4 worm cellular contexts compared by ENCODE assay signal in the genomic region with DNA sequence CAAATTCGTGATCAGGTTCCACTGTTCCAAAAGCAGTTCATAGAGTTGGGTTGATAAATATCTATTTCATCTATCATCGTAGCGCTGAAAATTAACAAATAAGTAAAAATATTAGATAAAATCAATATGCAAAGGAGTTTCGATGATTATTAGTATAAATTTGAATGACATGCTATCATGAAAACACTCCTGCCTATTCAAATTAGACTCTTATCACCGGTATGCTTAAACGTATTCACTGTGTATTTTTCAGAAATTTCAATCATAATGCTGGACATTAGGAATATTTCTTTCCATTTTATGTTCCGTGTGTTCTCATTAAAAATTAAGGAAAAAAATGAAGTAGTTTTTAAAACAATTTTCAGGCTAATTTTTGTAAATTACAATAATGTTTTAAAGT.
TF ChIP-seq lines count a peak whose summit lies in the region.

Gene C44H9.6, minus strand, starts transcription at position 101 of the 400 bp plus-strand sequence.

TF ChIP-seq in whole organism, L2 larva, 48 proteins besides CTCF, POLR2A, EP300 and RAD21:
- TF ChIP-seq nhr-11 (tag; optimal IDR thresholded peaks at IDR 0.05; lab: Kevin White, UChicago) (no peak), C34F6.9 (tag; optimal IDR thresholded peaks at IDR 0.05; lab: Kevin White, UChicago) (no peak), gmeb-1 (tag; optimal IDR thresholded peaks at IDR 0.05; lab: Kevin White, UChicago) (no peak), fos-1 (tag; optimal IDR thresholded peaks at IDR 0.05; lab: Kevin White, UChicago) (peak; percentile 16), ztf-1 (GFP tag; conservative IDR thresholded peaks at IDR 0.05; lab: Robert Waterston, UW) (no peak), blmp-1 (tag; optimal IDR thresholded peaks at IDR 0.05; lab: Kevin White, UChicago; ENCODE audit: insufficient read depth) (no peak), sma-9 (GFP tag; optimal IDR thresholded peaks at IDR 0.05; lab: Kevin White, UChicago) (no peak), sma-9 (tag; optimal IDR thresholded peaks at IDR 0.05; lab: Kevin White, UChicago) (no peak), lsy-2 (tag; optimal IDR thresholded peaks at IDR 0.05; lab: Kevin White, UChicago) (no peak)

TF ChIP-seq in whole organism, L3 larva, 47 proteins besides CTCF, POLR2A, EP300 and RAD21:
- TF ChIP-seq nhr-25 (tag; optimal IDR thresholded peaks at IDR 0.05; lab: Kevin White, UChicago) (no peak), elt-2 (tag; optimal IDR thresholded peaks at IDR 0.05; lab: Kevin White, UChicago) (peak; percentile 35), lsy-12 (tag; optimal IDR thresholded peaks at IDR 0.05; lab: Kevin White, UChicago) (no peak)

TF ChIP-seq in whole organism, L4 larva, 104 proteins besides CTCF, POLR2A, EP300 and RAD21:
- TF ChIP-seq lsy-2 (tag; optimal IDR thresholded peaks at IDR 0.05; lab: Kevin White, UChicago), result no peak
- TF ChIP-seq dve-1 (tag; optimal IDR thresholded peaks at IDR 0.05; lab: Kevin White, UChicago; ENCODE audit: insufficient read depth), result peak; percentile 14
- no peak for TF ChIP-seq zag-1 (tag; optimal IDR thresholded peaks at IDR 0.05; lab: Kevin White, UChicago)
- TF ChIP-seq lim-7 (GFP tag; IDR thresholded peaks at IDR 0.05; lab: Robert Waterston, UW), result no peak
- TF ChIP-seq zfp-3 (GFP tag; conservative IDR thresholded peaks at IDR 0.05; lab: Robert Waterston, UW), result no peak
- TF ChIP-seq hlh-11 (tag; optimal IDR thresholded peaks at IDR 0.05; lab: Kevin White, UChicago), result no peak
- TF ChIP-seq daf-16 (GFP tag; optimal IDR thresholded peaks at IDR 0.05; lab: Kevin White, UChicago), result no peak
- TF ChIP-seq daf-16 (tag; optimal IDR thresholded peaks at IDR 0.05; lab: Kevin White, UChicago), result peak; percentile 47
- TF ChIP-seq nhr-76 (tag; optimal IDR thresholded peaks at IDR 0.05; lab: Kevin White, UChicago), result no peak
TF ChIP-seq in whole organism, L4 larva: peak in this region for 2.

TF ChIP-seq in whole organism, young adult, 124 proteins besides CTCF, POLR2A, EP300 and RAD21:
- TF ChIP-seq ztf-25 (GFP tag; IDR thresholded peaks at IDR 0.05; lab: Robert Waterston, UW), result no peak
- TF ChIP-seq atf-7 (tag; optimal IDR thresholded peaks at IDR 0.05; lab: Kevin White, UChicago), result no peak
- no peak for TF ChIP-seq nhr-27 (tag; optimal IDR thresholded peaks at IDR 0.05; lab: Kevin White, UChicago)
- no peak for TF ChIP-seq C17E4.6 (GFP tag; IDR thresholded peaks at IDR 0.05; lab: Robert Waterston, UW)
- TF ChIP-seq nhr-80 (tag; optimal IDR thresholded peaks at IDR 0.05; lab: Kevin White, UChicago), result peak; percentile 45
- TF ChIP-seq mcd-1 (GFP tag; IDR thresholded peaks at IDR 0.05; lab: Robert Waterston, UW), result no peak
